Worm (Caenorhabditis elegans): ENCODE data around the gene C34C12.6.

DNA sequence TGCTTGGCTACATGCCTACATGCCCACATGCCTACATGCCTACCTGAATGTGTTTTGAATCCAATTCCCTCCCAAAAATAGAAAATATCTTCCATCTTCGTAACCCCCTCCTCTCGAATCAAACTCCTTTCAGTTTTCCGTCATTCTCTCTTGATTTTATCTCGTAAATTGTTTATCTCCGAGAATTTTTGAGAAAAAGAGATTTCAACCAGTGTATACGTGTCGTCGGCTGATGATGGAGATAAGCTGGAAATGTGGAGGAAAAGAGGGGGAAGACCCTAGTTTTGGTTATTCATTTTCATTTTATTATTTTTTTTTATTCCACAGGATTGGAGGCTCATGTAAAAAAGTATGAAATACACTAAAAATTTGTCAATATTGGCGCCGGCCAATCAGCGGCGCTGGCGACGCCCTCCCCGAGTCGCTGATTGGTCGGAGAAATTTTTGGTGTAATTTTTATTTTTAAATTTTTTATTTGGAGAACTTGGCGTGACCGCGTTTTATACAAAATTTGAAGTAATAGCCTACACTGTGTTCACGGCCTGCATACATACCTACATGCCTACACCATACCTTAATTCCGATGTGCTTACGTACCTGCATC lies 3.5 kb upstream of the C34C12.6 start:
- TF ChIP-seq W03F9.2 (tag; optimal IDR thresholded peaks at IDR 0.05), result no peak
- TF ChIP-seq him-1 (tag; optimal IDR thresholded peaks at IDR 0.05), result no peak

Data from whole organism, L4/young adult.